Worm (Caenorhabditis elegans) whole organism, late embryonic: ENCODE measurements around the gene F35A5.5.

ENCODE experiments used
- K09A11.1 ChIP-seq: sonication (generic microtip); optimal IDR thresholded peaks from 2 replicates; lab custom pipeline; 2017; ENCODE audit warnings: antibody characterized with exemption, mild to moderate bottlenecking, missing genetic modification characterization, missing compliant biosample characterization; ENCODE audit not compliant: insufficient read depth
- T23F11.4 ChIP-seq: fragments of 200-800 bp; sonication (Bioruptor generic); optimal IDR thresholded peaks from 2 replicates; lab custom pipeline; 2018; ENCODE audit warnings: mild to moderate bottlenecking, missing genetic modification characterization, missing compliant biosample characterization
- Y22D7AL.16 ChIP-seq: sonication (generic microtip); optimal IDR thresholded peaks from 2 replicates; lab custom pipeline; 2016; ENCODE audit warnings: missing genetic modification characterization, missing compliant biosample characterization
- ahr-1 ChIP-seq: sonication (generic microtip); optimal IDR thresholded peaks from 2 replicates; lab custom pipeline; 2016; ENCODE audit warnings: missing genetic modification characterization, missing compliant biosample characterization
- ama-1 ChIP-seq: fragments of 150-350 bp; optimal IDR thresholded peaks from 2 replicates; lab custom pipeline; 2014
- ceh-18 ChIP-seq: sonication (generic microtip); optimal IDR thresholded peaks from 2 replicates; lab custom pipeline; 2016; ENCODE audit warnings: missing genetic modification characterization, missing compliant biosample characterization
- ceh-19 ChIP-seq: fragments of 200-800 bp; sonication (Bioruptor generic); optimal IDR thresholded peaks from 2 replicates; lab custom pipeline; 2018; ENCODE audit warnings: mild to moderate bottlenecking, missing genetic modification characterization, missing compliant biosample characterization
- ceh-22 ChIP-seq: sonication (generic microtip); optimal IDR thresholded peaks from 2 replicates; lab custom pipeline; 2017; ENCODE audit warnings: missing biosample characterization, missing genetic modification characterization
- ceh-31 ChIP-seq: sonication (generic microtip); optimal IDR thresholded peaks from 2 replicates; lab custom pipeline; 2016; ENCODE audit warnings: missing genetic modification characterization, missing compliant biosample characterization
- ceh-6 ChIP-seq: fragments of 200-800 bp; sonication (Bioruptor generic); optimal IDR thresholded peaks from 2 replicates; lab custom pipeline; 2018; ENCODE audit warnings: mild to moderate bottlenecking, missing genetic modification characterization, missing compliant biosample characterization
- che-1 ChIP-seq: sonication (generic microtip); optimal IDR thresholded peaks from 2 replicates; lab custom pipeline; 2016; ENCODE audit warnings: mild to moderate bottlenecking, missing genetic modification characterization, missing compliant biosample characterization
- dmd-4 ChIP-seq: sonication (generic microtip); optimal IDR thresholded peaks from 2 replicates; lab custom pipeline; 2016; ENCODE audit warnings: borderline replicate concordance, missing genetic modification characterization, missing compliant biosample characterization
- dve-1 ChIP-seq: sonication (generic microtip); optimal IDR thresholded peaks from 2 replicates; lab custom pipeline; 2017; ENCODE audit warnings: antibody characterized with exemption, mild to moderate bottlenecking, missing genetic modification characterization, missing compliant biosample characterization
- elt-4 ChIP-seq: sonication (generic microtip); optimal IDR thresholded peaks from 2 replicates; lab custom pipeline; 2016; ENCODE audit warnings: missing genetic modification characterization, missing compliant biosample characterization
- ets-4 ChIP-seq: sonication (generic microtip); optimal IDR thresholded peaks from 2 replicates; lab custom pipeline; 2016; ENCODE audit warnings: missing genetic modification characterization, missing compliant biosample characterization
- fkh-6 ChIP-seq: sonication (generic microtip); optimal IDR thresholded peaks from 2 replicates; lab custom pipeline; 2016; ENCODE audit warnings: missing genetic modification characterization, missing compliant biosample characterization
- gmeb-2 ChIP-seq: sonication (generic microtip); optimal IDR thresholded peaks from 2 replicates; lab custom pipeline; 2016; ENCODE audit warnings: missing genetic modification characterization, inconsistent platforms, missing compliant biosample characterization
- hlh-15 ChIP-seq: sonication (generic microtip); optimal IDR thresholded peaks from 2 replicates; lab custom pipeline; 2016; ENCODE audit warnings: missing genetic modification characterization, missing compliant biosample characterization
- hlh-30 ChIP-seq: sonication (generic microtip); optimal IDR thresholded peaks from 2 replicates; lab custom pipeline; 2017; ENCODE audit warnings: antibody characterized with exemption, missing genetic modification characterization, missing compliant biosample characterization; ENCODE audit not compliant: insufficient read depth
- lin-11 ChIP-seq: fragments of 200-800 bp; sonication (Bioruptor generic); optimal IDR thresholded peaks from 2 replicates; lab custom pipeline; 2018; ENCODE audit warnings: mild to moderate bottlenecking, missing genetic modification characterization, missing compliant biosample characterization
- madf-2 ChIP-seq: sonication (generic microtip); optimal IDR thresholded peaks from 2 replicates; lab custom pipeline; 2017; ENCODE audit warnings: missing genetic modification characterization, missing compliant biosample characterization
- nhr-232 ChIP-seq: sonication (generic microtip); optimal IDR thresholded peaks from 2 replicates; lab custom pipeline; 2016; ENCODE audit warnings: missing genetic modification characterization, missing compliant biosample characterization
- pag-3 ChIP-seq: sonication (generic microtip); optimal IDR thresholded peaks from 2 replicates; lab custom pipeline; 2016; ENCODE audit warnings: missing compliant biosample characterization, missing genetic modification characterization, borderline replicate concordance
- pat-9 ChIP-seq: fragments of 200-800 bp; sonication (Bioruptor generic); optimal IDR thresholded peaks from 2 replicates; lab custom pipeline; 2018; ENCODE audit warnings: mild to moderate bottlenecking, missing genetic modification characterization, moderate library complexity, missing compliant biosample characterization
- rnt-1 ChIP-seq: sonication (generic microtip); optimal IDR thresholded peaks from 2 replicates; lab custom pipeline; 2016; ENCODE audit warnings: missing genetic modification characterization, missing compliant biosample characterization
- sdc-2 ChIP-seq: sonication (generic microtip); optimal IDR thresholded peaks from 2 replicates; lab custom pipeline; 2016; ENCODE audit warnings: missing genotype, missing genetic modification characterization, missing compliant biosample characterization
- sox-2 ChIP-seq: fragments of 200-800 bp; sonication (Bioruptor generic); IDR thresholded peaks from 2 replicates; pipeline ENCODE4 v1.3.6; 2022; ENCODE audit warnings: missing genetic modification reagents, missing genetic modification characterization, missing compliant biosample characterization
- tbx-2 ChIP-seq: sonication (generic microtip); optimal IDR thresholded peaks from 2 replicates; lab custom pipeline; 2016; ENCODE audit warnings: missing genetic modification characterization, missing compliant biosample characterization
- tbx-7 ChIP-seq: sonication (generic microtip); optimal IDR thresholded peaks from 2 replicates; lab custom pipeline; 2016; ENCODE audit warnings: missing genotype, missing genetic modification characterization, missing compliant biosample characterization
- unc-3 ChIP-seq, 2 experiments: fragments of 200-800 bp in 1 of 2; sonication (Bioruptor generic) in 1 of 2; sonication (generic microtip) in 1 of 2; conservative IDR thresholded peaks in 1 of 2; optimal IDR thresholded peaks in 1 of 2; 2 replicates each; pipeline versions ENCODE4 v1.3.6 to Lab custom; 2016 to 2022; ENCODE audit warnings: missing compliant biosample characterization in 2 of 2, missing genetic modification characterization in 2 of 2, missing genetic modification reagents in 1 of 2
- unc-42 ChIP-seq: sonication (generic microtip); optimal IDR thresholded peaks from 2 replicates; lab custom pipeline; 2016; ENCODE audit warnings: missing genotype, missing genetic modification characterization, missing compliant biosample characterization
- unc-55 ChIP-seq: sonication (generic microtip); optimal IDR thresholded peaks from 2 replicates; lab custom pipeline; 2017; ENCODE audit warnings: missing biosample characterization, missing genetic modification reagents, missing genetic modification characterization
- unc-86 ChIP-seq: sonication (generic microtip); optimal IDR thresholded peaks from 2 replicates; lab custom pipeline; 2016; ENCODE audit warnings: missing genetic modification characterization, missing compliant biosample characterization
- ztf-16 ChIP-seq: sonication (generic microtip); optimal IDR thresholded peaks from 2 replicates; lab custom pipeline; 2017; ENCODE audit warnings: missing genetic modification characterization, missing compliant biosample characterization

F35A5.5 gene

ce11 chrX:3792715-3793114 is 2.8 kb downstream of the F35A5.5 start, which contains the start of gene idpp-5:
Gene idpp-5, minus strand, starts transcription at chrX:3792815.
- TF ChIP-seq unc-86 (no peak), tbx-7 (tag; lab: Kevin White, UChicago) (no peak), che-1 (no peak), ceh-19 (GFP tag; lab: Kevin White, UChicago) (no peak), sox-2 (GFP tag; lab: Robert Waterston, UW) (no peak), ztf-16 (tag; lab: Kevin White, UChicago) (no peak), hlh-30 (tag; lab: Kevin White, UChicago) (no peak), lin-11 (tag; lab: Kevin White, UChicago) (no peak), dve-1 (no peak), ahr-1 (tag; lab: Kevin White, UChicago) (no peak), nhr-232 (tag; lab: Kevin White, UChicago) (no peak), unc-3 (GFP tag; conservative IDR thresholded peaks at IDR 0.05; lab: Robert Waterston, UW) (no peak), unc-3 (tag; optimal IDR thresholded peaks at IDR 0.05; lab: Kevin White, UChicago) (no peak), hlh-15 (tag; lab: Kevin White, UChicago) (no peak), ets-4 (tag; lab: Kevin White, UChicago) (no peak), pat-9 (no peak)

- no peak for TF ChIP-seq Y22D7AL.16 (tag; lab: Kevin White, UChicago)
- no peak for TF ChIP-seq ceh-31 (tag; lab: Kevin White, UChicago)
- no peak for TF ChIP-seq elt-4 (tag; lab: Kevin White, UChicago)
- no peak for TF ChIP-seq dmd-4 (tag; lab: Kevin White, UChicago)
- no peak for TF ChIP-seq rnt-1
- no peak for TF ChIP-seq gmeb-2 (tag; lab: Kevin White, UChicago)
- no peak for TF ChIP-seq K09A11.1
- TF ChIP-seq T23F11.4 = no peak
- TF ChIP-seq fkh-6 (tag; lab: Kevin White, UChicago) = no peak
- TF ChIP-seq pag-3 (tag; lab: Kevin White, UChicago) = no peak
- TF ChIP-seq unc-55 = no peak
- TF ChIP-seq unc-86 = no peak
Measured at ce11 chrX:3791098-3791497, 4.4 kb downstream of the F35A5.5 start.

ce11 chrX:3788483-3788882 is 7.1 kb downstream of the F35A5.5 start:
- TF ChIP-seq dve-1 (peak; percentile 13), sdc-2 (tag; lab: Kevin White, UChicago) (no peak), ceh-18 (peak; percentile 48), tbx-2 (tag; lab: Kevin White, UChicago) (peak; percentile 16)

ce11 chrX:3787431-3788076 is 8.0 kb downstream of the F35A5.5 start, which contains the start of gene pmpl-1:
Gene pmpl-1, plus strand, starts transcription at chrX:3788026.
- peak; percentile 35 for TF ChIP-seq ceh-18
- TF ChIP-seq tbx-2 (tag; lab: Kevin White, UChicago) = peak; percentile 52
- TF ChIP-seq unc-55 = peak; percentile 58
- no peak for TF ChIP-seq ceh-22 (tag; lab: Kevin White, UChicago)
- no peak for TF ChIP-seq unc-3 (GFP tag; conservative IDR thresholded peaks at IDR 0.05; lab: Robert Waterston, UW)
- no peak for TF ChIP-seq unc-3 (tag; optimal IDR thresholded peaks at IDR 0.05; lab: Kevin White, UChicago)
- peak; percentile 9 for TF ChIP-seq unc-42 (tag; lab: Kevin White, UChicago)
- TF ChIP-seq hlh-30 (tag; lab: Kevin White, UChicago) = peak; percentile 70
- TF ChIP-seq sdc-2 (tag; lab: Kevin White, UChicago) = peak; percentile 21

ce11 chrX:3785111-3785808 is 10.3 kb downstream of the F35A5.5 start:
- TF ChIP-seq ets-4 (tag; lab: Kevin White, UChicago) (no peak), madf-2 (no peak), ceh-6 (GFP tag; lab: Kevin White, UChicago) (no peak), che-1 (no peak), ama-1 (lab: Kevin White, UChicago) (no peak)
